Worm (Caenorhabditis elegans): ENCODE data around the gene csc-1.

DNA sequence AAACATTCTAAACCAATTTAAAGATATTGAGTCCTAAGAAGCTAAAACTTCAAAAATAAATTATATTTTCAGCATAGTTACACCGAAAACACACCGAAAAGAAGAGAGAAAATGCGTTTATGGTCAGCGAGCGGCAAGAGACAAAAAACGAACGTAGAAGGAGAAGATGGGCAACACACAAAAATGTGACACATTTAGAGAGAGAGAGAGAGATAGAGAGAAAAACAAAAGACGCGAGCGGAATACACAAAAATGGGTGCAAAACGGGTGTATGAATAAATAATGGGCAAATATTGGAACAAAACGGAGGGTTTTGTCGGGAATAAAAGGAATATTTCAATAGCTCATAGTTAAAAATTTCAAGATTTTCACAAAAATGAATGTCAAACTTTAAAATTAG is 43.5 kb downstream of the csc-1 start:
- TF ChIP-seq flt-1 (GFP tag; IDR thresholded peaks at IDR 0.05), result no peak
- no peak for TF ChIP-seq ztf-29 (GFP tag; IDR thresholded peaks at IDR 0.05)
- TF ChIP-seq cog-1 (tag; optimal IDR thresholded peaks at IDR 0.05), result no peak
- no peak for TF ChIP-seq tab-1 (GFP tag; IDR thresholded peaks at IDR 0.05)
- no peak for TF ChIP-seq ref-1 (GFP tag; conservative IDR thresholded peaks at IDR 0.05)
- no peak for TF ChIP-seq med-1 (GFP tag; optimal IDR thresholded peaks at IDR 0.05; ENCODE audit: insufficient read depth)
- no peak for TF ChIP-seq klf-2 (GFP tag; conservative IDR thresholded peaks at IDR 0.05)

All from whole organism, midembryonic.